Worm (Caenorhabditis elegans) whole organism, late embryonic: ENCODE measurements around the gene paml-1.
A peak's percentile ranks its signal among the peaks of the same experiment; 100 is the strongest.

Experiments
- C38D4.7 ChIP-seq: fragments of 200-800 bp; sonication (Bioruptor generic); optimal IDR thresholded peaks from 2 replicates; lab custom pipeline; 2018; ENCODE audit warnings: mild to moderate bottlenecking, missing genetic modification characterization, moderate library complexity, missing compliant biosample characterization
- F13H6.1 ChIP-seq: sonication (generic microtip); optimal IDR thresholded peaks from 2 replicates; lab custom pipeline; 2016; ENCODE audit warnings: missing genetic modification characterization, missing compliant biosample characterization
- K02D7.2 ChIP-seq: sonication (generic microtip); optimal IDR thresholded peaks from 2 replicates; lab custom pipeline; 2017; ENCODE audit warnings: mild to moderate bottlenecking, missing genetic modification characterization, missing compliant biosample characterization
- T23F11.4 ChIP-seq: fragments of 200-800 bp; sonication (Bioruptor generic); optimal IDR thresholded peaks from 2 replicates; lab custom pipeline; 2018; ENCODE audit warnings: mild to moderate bottlenecking, missing genetic modification characterization, missing compliant biosample characterization
- Y22D7AL.16 ChIP-seq: sonication (generic microtip); optimal IDR thresholded peaks from 2 replicates; lab custom pipeline; 2016; ENCODE audit warnings: missing genetic modification characterization, missing compliant biosample characterization
- ama-1 ChIP-seq: fragments of 150-350 bp; optimal IDR thresholded peaks from 2 replicates; lab custom pipeline; 2014
- ceh-14 ChIP-seq: sonication (generic microtip); optimal IDR thresholded peaks from 2 replicates; lab custom pipeline; 2016; ENCODE audit warnings: missing genotype, missing genetic modification characterization, missing compliant biosample characterization
- ceh-18 ChIP-seq: sonication (generic microtip); optimal IDR thresholded peaks from 2 replicates; lab custom pipeline; 2016; ENCODE audit warnings: missing genetic modification characterization, missing compliant biosample characterization
- ceh-19 ChIP-seq: fragments of 200-800 bp; sonication (Bioruptor generic); optimal IDR thresholded peaks from 2 replicates; lab custom pipeline; 2018; ENCODE audit warnings: mild to moderate bottlenecking, missing genetic modification characterization, missing compliant biosample characterization
- ceh-31 ChIP-seq: sonication (generic microtip); optimal IDR thresholded peaks from 2 replicates; lab custom pipeline; 2016; ENCODE audit warnings: missing genetic modification characterization, missing compliant biosample characterization
- ceh-45 ChIP-seq: fragments of 200-800 bp; sonication (Bioruptor generic); IDR thresholded peaks from 2 replicates; pipeline ENCODE4 v1.3.6; 2022; ENCODE audit warnings: missing genetic modification reagents, missing genetic modification characterization, missing compliant biosample characterization
- dve-1 ChIP-seq: sonication (generic microtip); optimal IDR thresholded peaks from 2 replicates; lab custom pipeline; 2017; ENCODE audit warnings: antibody characterized with exemption, mild to moderate bottlenecking, missing genetic modification characterization, missing compliant biosample characterization
- elt-2 ChIP-seq: sonication (generic microtip); optimal IDR thresholded peaks from 2 replicates; lab custom pipeline; 2016; ENCODE audit warnings: missing genetic modification reagents, missing genetic modification characterization, missing compliant biosample characterization
- fkh-10 ChIP-seq: fragments of 150-350 bp; optimal IDR thresholded peaks from 2 replicates; lab custom pipeline; 2014; ENCODE audit warnings: missing biosample characterization, missing genetic modification reagents, missing genetic modification characterization
- fkh-6 ChIP-seq: sonication (generic microtip); optimal IDR thresholded peaks from 2 replicates; lab custom pipeline; 2016; ENCODE audit warnings: missing genetic modification characterization, missing compliant biosample characterization
- hlh-15 ChIP-seq: sonication (generic microtip); optimal IDR thresholded peaks from 2 replicates; lab custom pipeline; 2016; ENCODE audit warnings: missing genetic modification characterization, missing compliant biosample characterization
- hlh-30 ChIP-seq: sonication (generic microtip); optimal IDR thresholded peaks from 2 replicates; lab custom pipeline; 2017; ENCODE audit warnings: antibody characterized with exemption, missing genetic modification characterization, missing compliant biosample characterization; ENCODE audit not compliant: insufficient read depth
- lin-11 ChIP-seq: fragments of 200-800 bp; sonication (Bioruptor generic); optimal IDR thresholded peaks from 2 replicates; lab custom pipeline; 2018; ENCODE audit warnings: mild to moderate bottlenecking, missing genetic modification characterization, missing compliant biosample characterization
- mec-3 ChIP-seq: sonication (generic microtip); optimal IDR thresholded peaks from 2 replicates; lab custom pipeline; 2016; ENCODE audit warnings: borderline replicate concordance, missing genetic modification characterization, missing compliant biosample characterization
- nfya-1 ChIP-seq: sonication (generic microtip); optimal IDR thresholded peaks from 2 replicates; lab custom pipeline; 2017; ENCODE audit warnings: missing genetic modification characterization, mild to moderate bottlenecking, missing compliant biosample characterization, antibody characterized with exemption, moderate library complexity
- nhr-11 ChIP-seq: fragments of 150-350 bp; optimal IDR thresholded peaks from 2 replicates; lab custom pipeline; 2014; ENCODE audit warnings: missing biosample characterization, missing genetic modification characterization
- nhr-232 ChIP-seq: sonication (generic microtip); optimal IDR thresholded peaks from 2 replicates; lab custom pipeline; 2016; ENCODE audit warnings: missing genetic modification characterization, missing compliant biosample characterization
- npax-4 ChIP-seq: sonication (generic microtip); optimal IDR thresholded peaks from 2 replicates; lab custom pipeline; 2016; ENCODE audit warnings: missing genetic modification characterization, missing compliant biosample characterization
- odd-2 ChIP-seq: sonication (generic microtip); optimal IDR thresholded peaks from 2 replicates; lab custom pipeline; 2017; ENCODE audit warnings: antibody characterized with exemption, mild to moderate bottlenecking, missing genetic modification characterization, missing compliant biosample characterization
- pag-3 ChIP-seq: sonication (generic microtip); optimal IDR thresholded peaks from 2 replicates; lab custom pipeline; 2016; ENCODE audit warnings: missing compliant biosample characterization, missing genetic modification characterization, borderline replicate concordance
- pat-9 ChIP-seq: fragments of 200-800 bp; sonication (Bioruptor generic); optimal IDR thresholded peaks from 2 replicates; lab custom pipeline; 2018; ENCODE audit warnings: mild to moderate bottlenecking, missing genetic modification characterization, moderate library complexity, missing compliant biosample characterization
- pax-1 ChIP-seq: fragments of 150-350 bp; optimal IDR thresholded peaks from 2 replicates; lab custom pipeline; 2014; ENCODE audit warnings: missing biosample characterization, missing genetic modification characterization
- pqm-1 ChIP-seq: sonication (generic microtip); optimal IDR thresholded peaks from 2 replicates; lab custom pipeline; 2016; ENCODE audit warnings: missing genetic modification characterization, missing compliant biosample characterization
- rnt-1 ChIP-seq: sonication (generic microtip); optimal IDR thresholded peaks from 2 replicates; lab custom pipeline; 2016; ENCODE audit warnings: missing genetic modification characterization, missing compliant biosample characterization
- sox-2 ChIP-seq: fragments of 200-800 bp; sonication (Bioruptor generic); IDR thresholded peaks from 2 replicates; pipeline ENCODE4 v1.3.6; 2022; ENCODE audit warnings: missing genetic modification reagents, missing genetic modification characterization, missing compliant biosample characterization
- syd-9 ChIP-seq: sonication (generic microtip); optimal IDR thresholded peaks from 2 replicates; lab custom pipeline; 2016; ENCODE audit warnings: mild to moderate bottlenecking, missing genetic modification characterization, moderate library complexity, missing compliant biosample characterization
- tbx-2 ChIP-seq: sonication (generic microtip); optimal IDR thresholded peaks from 2 replicates; lab custom pipeline; 2016; ENCODE audit warnings: missing genetic modification characterization, missing compliant biosample characterization
- tbx-7 ChIP-seq: sonication (generic microtip); optimal IDR thresholded peaks from 2 replicates; lab custom pipeline; 2016; ENCODE audit warnings: missing genotype, missing genetic modification characterization, missing compliant biosample characterization
- ttx-3 ChIP-seq: sonication (generic microtip); optimal IDR thresholded peaks from 2 replicates; lab custom pipeline; 2016; ENCODE audit warnings: missing genetic modification reagents, missing genetic modification characterization, missing compliant biosample characterization
- unc-42 ChIP-seq: sonication (generic microtip); optimal IDR thresholded peaks from 2 replicates; lab custom pipeline; 2016; ENCODE audit warnings: missing genotype, missing genetic modification characterization, missing compliant biosample characterization
- unc-55 ChIP-seq: sonication (generic microtip); optimal IDR thresholded peaks from 2 replicates; lab custom pipeline; 2017; ENCODE audit warnings: missing biosample characterization, missing genetic modification reagents, missing genetic modification characterization
- unc-86 ChIP-seq: sonication (generic microtip); optimal IDR thresholded peaks from 2 replicates; lab custom pipeline; 2016; ENCODE audit warnings: missing genetic modification characterization, missing compliant biosample characterization

The paml-1 gene

DNA sequence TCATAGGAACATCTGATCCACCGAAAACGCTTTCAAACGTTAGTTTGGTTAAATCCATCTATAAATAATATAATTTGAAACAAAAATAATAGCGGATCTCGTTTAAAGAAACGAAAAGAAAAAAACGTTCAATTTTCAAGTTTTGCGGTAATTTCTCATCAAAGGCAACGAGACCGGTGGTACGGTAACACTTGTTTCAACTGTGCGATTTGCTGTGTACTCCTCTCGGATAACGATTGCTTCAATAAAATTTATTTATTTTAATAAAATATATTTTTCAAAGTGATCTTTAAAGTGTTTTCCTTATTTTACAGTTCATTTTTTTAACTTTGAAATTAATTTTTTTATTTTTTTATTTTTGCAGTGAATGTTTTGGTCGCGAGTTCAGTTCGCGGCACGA lies 15.3 kb downstream of the paml-1 start, which contains the start of the genes rde-4 and cox-14 (continued):
- TF ChIP-seq elt-2 (peak; percentile 5), pat-9 (no peak)
- TF ChIP-seq, all 69 proteins: peak for 4

DNA sequence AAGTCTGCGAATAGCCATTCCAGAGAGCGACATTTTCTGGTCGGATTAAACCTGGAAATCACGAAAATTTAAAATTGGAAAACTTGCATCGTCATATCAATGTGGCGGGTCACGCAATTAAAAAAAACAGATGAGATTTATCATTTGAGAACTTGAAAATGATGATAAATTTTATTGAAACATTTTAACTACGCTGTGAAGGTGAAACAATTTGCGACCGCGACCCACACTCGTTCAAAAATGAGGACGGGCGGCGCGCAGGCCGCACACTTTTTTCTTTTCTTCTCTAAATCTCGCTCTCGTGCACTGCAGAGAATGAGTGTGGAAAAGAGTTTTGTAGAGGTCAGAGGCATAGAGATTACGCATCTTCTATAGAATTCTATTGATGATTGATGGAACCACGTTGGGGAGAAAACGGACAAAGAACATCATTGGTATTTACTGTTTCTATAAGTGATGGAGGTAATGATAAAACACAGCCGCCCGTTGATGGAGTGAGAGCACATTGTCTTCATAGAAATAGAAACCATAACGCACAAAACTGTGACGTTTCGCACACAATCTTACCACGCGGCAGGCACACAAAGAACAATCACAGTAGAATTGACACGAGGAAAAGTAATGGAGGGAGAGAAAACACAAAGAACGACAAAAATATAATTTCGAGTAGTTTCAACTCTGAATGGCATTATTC lies 17.1 kb downstream of the paml-1 start, which contains the start of gene cts-1:
cts-1 (minus strand) TSS at position 51 of the 694 bp plus-strand sequence.
- TF ChIP-seq syd-9 (no peak), Y22D7AL.16 (no peak), ceh-19 (GFP tag; lab: Kevin White, UChicago) (no peak), sox-2 (GFP tag; lab: Robert Waterston, UW) (no peak), T23F11.4 (no peak), nfya-1 (tag; lab: Kevin White, UChicago) (peak; percentile 60), F13H6.1 (peak; percentile 21), mec-3 (tag; lab: Kevin White, UChicago) (no peak), ttx-3 (tag; lab: Kevin White, UChicago) (no peak), npax-4 (tag; lab: Kevin White, UChicago) (no peak), tbx-7 (tag; lab: Kevin White, UChicago) (no peak), unc-42 (tag; lab: Kevin White, UChicago) (no peak), pqm-1 (tag; lab: Kevin White, UChicago) (peak; percentile 50), ceh-31 (no peak), rnt-1 (peak; percentile 56), nhr-232 (tag; lab: Kevin White, UChicago) (no peak), ceh-18 (tag; lab: Kevin White, UChicago) (peak; percentile 72), lin-11 (tag; lab: Kevin White, UChicago) (no peak), unc-55 (GFP tag; lab: Kevin White, UChicago) (peak; percentile 10), C38D4.7 (GFP tag; lab: Kevin White, UChicago) (no peak), tbx-2 (tag; lab: Kevin White, UChicago) (peak; percentile 74), pax-1 (tag; lab: Kevin White, UChicago) (no peak), nhr-11 (no peak), pat-9 (no peak), elt-2 (peak; percentile 49), fkh-6 (no peak), hlh-30 (tag; lab: Kevin White, UChicago) (peak; percentile 3), dve-1 (peak; percentile 48), pag-3 (tag; lab: Kevin White, UChicago) (no peak)

DNA sequence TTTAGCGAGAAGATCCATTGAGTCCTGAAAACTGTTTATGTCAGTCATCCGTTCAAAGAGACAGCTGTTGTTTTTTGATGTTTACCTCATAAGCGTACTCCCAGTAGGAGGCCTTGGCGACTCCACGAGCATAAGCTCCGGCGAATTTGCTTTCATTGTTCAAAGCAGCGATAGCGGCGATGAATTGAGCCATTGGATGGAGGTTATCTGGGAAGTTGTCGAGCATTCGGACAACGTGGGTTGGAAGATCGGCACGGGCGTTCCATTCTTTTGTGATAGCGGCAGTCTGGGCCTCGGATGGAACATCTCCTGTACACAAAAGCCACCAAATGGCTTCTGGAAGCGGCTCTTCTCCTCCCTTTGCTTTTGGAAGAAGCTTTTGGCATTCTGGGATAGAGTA lies 18.0 kb downstream of the paml-1 start:
- TF ChIP-seq ceh-45 (no peak), ceh-14 (tag; lab: Kevin White, UChicago) (no peak), tbx-7 (tag; lab: Kevin White, UChicago) (no peak), fkh-10 (no peak), K02D7.2 (tag; lab: Kevin White, UChicago) (no peak), syd-9 (no peak), ama-1 (lab: Kevin White, UChicago) (no peak), pat-9 (no peak), odd-2 (tag; lab: Kevin White, UChicago) (no peak), npax-4 (tag; lab: Kevin White, UChicago) (no peak), unc-86 (tag; lab: Kevin White, UChicago) (no peak), ttx-3 (tag; lab: Kevin White, UChicago) (no peak), hlh-15 (tag; lab: Kevin White, UChicago) (no peak), ceh-31 (no peak), F13H6.1 (no peak), hlh-30 (tag; lab: Kevin White, UChicago) (no peak), Y22D7AL.16 (no peak), C38D4.7 (GFP tag; lab: Kevin White, UChicago) (no peak)
